Worm (Caenorhabditis elegans): ENCODE data around the gene wht-3.

- TF ChIP-seq dmd-4 (tag; optimal IDR thresholded peaks at IDR 0.05; ENCODE audit: borderline replicate concordance) = no peak
- TF ChIP-seq eyg-1 (tag; optimal IDR thresholded peaks at IDR 0.05) = no peak
- no peak for TF ChIP-seq dve-1 (tag; optimal IDR thresholded peaks at IDR 0.05)
These were observed 52.6 kb downstream of the wht-3 start for ce11 chrIII:4098751-4099150.
